Fruit fly (Drosophila melanogaster) S2 (cell line): ENCODE measurements around the gene Cpr72Ea.

Experiments
- CG8478 ChIP-seq: fragments of >200 bp; optimal IDR thresholded peaks from 2 replicates; lab custom pipeline; 2018
- CTCF ChIP-seq, 2 experiments: fragments of >200 bp; optimal IDR thresholded peaks; 2 replicates each; lab custom pipeline; 2018

dm6 chr3L:16411566-16411965 is 49.2 kb downstream of the Cpr72Ea start, which contains the start of gene fax:
- TF ChIP-seq CG8478 (lab: Kevin White, UChicago) (no peak), CTCF (optimal IDR thresholded peaks at IDR 0.05; lab: Kevin White, UChicago) (peak in 1 of 2 experiments; percentile 60)
